Worm (Caenorhabditis elegans): ENCODE data around the gene F36H9.4.
A peak's percentile ranks its signal among the peaks of the same experiment; 100 is the strongest.

F36H9.4 gene

DNA sequence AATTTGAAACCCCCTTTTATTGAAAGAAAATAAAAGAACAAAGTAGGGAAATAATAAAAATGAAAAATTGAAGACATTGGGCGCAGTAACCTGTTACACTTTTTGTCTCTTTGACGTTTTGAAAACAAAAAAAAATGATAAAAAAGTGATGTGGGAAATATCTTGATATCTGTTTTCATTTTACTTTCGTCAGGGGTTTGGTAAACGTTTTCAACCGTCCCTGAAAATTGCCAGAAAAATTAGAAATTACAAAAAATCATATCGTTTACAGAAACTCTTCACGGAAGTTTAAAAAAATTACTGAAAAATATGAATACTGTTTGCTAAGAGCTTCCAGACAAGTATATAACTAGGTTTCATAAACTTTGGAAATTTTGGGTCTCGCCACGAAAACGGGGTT is at the start of gene F36H9.4:
Gene F36H9.4 (minus strand): TSS at position 101 of the 400 bp plus-strand sequence.
- no peak for TF ChIP-seq elt-1 (tag; optimal IDR thresholded peaks at IDR 0.05; ENCODE audit: borderline replicate concordance, insufficient read depth)
- no peak for TF ChIP-seq M03D4.4 (tag; optimal IDR thresholded peaks at IDR 0.05)
- no peak for TF ChIP-seq elt-3 (tag; optimal IDR thresholded peaks at IDR 0.05)
- no peak for TF ChIP-seq snpc-4 (tag; optimal IDR thresholded peaks at IDR 0.05)
- no peak for TF ChIP-seq hlh-1 (tag; optimal IDR thresholded peaks at IDR 0.05)
- TF ChIP-seq nhr-12 (tag; optimal IDR thresholded peaks at IDR 0.05) = no peak
- no peak for TF ChIP-seq ceh-43 (GFP tag; optimal IDR thresholded peaks at IDR 0.05)
- no peak for TF ChIP-seq drap-1 (GFP tag; optimal IDR thresholded peaks at IDR 0.05)

DNA sequence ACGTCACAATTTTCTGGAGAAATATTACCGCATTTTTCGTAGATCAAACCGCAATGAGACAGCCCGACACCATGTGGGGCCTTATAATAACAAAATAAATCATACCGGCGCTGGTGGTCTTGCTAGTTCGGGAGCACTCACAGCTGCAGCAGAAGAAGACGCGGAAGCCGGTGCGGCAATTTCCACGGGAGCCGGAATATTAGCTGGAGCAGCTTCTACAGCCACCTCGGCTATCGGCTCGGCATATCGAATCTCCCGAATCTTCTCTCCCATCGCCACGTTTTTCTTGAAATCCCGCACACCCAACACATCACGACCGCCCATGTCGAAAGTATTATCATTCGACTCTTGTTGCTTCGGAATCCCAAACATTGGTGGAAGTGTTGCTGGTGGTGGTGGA is 45.5 kb upstream of the F36H9.4 start:
- TF ChIP-seq mab-5 (tag; optimal IDR thresholded peaks at IDR 0.05) (no peak), hlh-1 (tag; optimal IDR thresholded peaks at IDR 0.05) (no peak), bed-3 (GFP tag; optimal IDR thresholded peaks at IDR 0.05) (no peak), pha-4 (tag; optimal IDR thresholded peaks at IDR 0.05) (no peak), sem-2 (GFP tag; optimal IDR thresholded peaks at IDR 0.05) (no peak), nhr-76 (tag; optimal IDR thresholded peaks at IDR 0.05) (no peak), unc-62 (GFP tag; optimal IDR thresholded peaks at IDR 0.05) (no peak), nhr-237 (tag; optimal IDR thresholded peaks at IDR 0.05) (no peak), snpc-4 (tag; optimal IDR thresholded peaks at IDR 0.05) (no peak), elt-1 (tag; optimal IDR thresholded peaks at IDR 0.05; ENCODE audit: borderline replicate concordance, insufficient read depth) (no peak), lin-32 (GFP tag; optimal IDR thresholded peaks at IDR 0.05) (no peak), unc-39 (tag; optimal IDR thresholded peaks at IDR 0.05) (no peak), ces-1 (GFP tag; optimal IDR thresholded peaks at IDR 0.05) (no peak), mls-2 (tag; optimal IDR thresholded peaks at IDR 0.05) (no peak), ceh-39 (tag; optimal IDR thresholded peaks at IDR 0.05) (no peak), ztf-11 (tag; optimal IDR thresholded peaks at IDR 0.05) (no peak), flh-1 (GFP tag; optimal IDR thresholded peaks at IDR 0.05) (no peak), elt-3 (tag; optimal IDR thresholded peaks at IDR 0.05) (no peak)

DNA sequence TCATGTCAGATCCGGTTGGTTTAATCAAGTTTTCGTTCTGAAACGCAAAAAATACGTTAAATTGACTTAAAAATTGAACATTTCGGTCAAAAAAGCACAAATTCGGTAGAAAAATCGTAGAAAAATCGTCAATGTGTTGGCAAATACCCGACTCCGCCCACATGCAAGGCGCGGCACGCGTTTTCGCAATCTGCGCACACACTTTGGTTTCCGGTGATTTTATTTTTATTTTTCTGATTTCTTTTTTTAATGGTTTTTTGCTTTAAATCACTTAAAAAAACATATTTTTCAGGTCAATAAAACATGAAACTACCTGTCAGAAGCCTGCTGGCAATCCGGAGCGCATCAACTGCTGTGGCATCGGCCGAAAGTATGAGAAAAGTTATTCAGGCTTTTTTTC is 42.3 kb upstream of the F36H9.4 start, which contains the start of the genes gly-7 and mrpl-39:
Gene gly-7 (minus strand): TSS at position 37 of the 400 bp plus-strand sequence.
Gene mrpl-39 (plus strand): TSS at position 293 of the 400 bp plus-strand sequence.
- TF ChIP-seq lsy-2 (tag; optimal IDR thresholded peaks at IDR 0.05) (no peak), nhr-12 (tag; optimal IDR thresholded peaks at IDR 0.05) (no peak), lin-13 (tag; optimal IDR thresholded peaks at IDR 0.05) (no peak), unc-39 (tag; optimal IDR thresholded peaks at IDR 0.05) (no peak), cnd-1 (tag; optimal IDR thresholded peaks at IDR 0.05) (no peak), sptf-1 (tag; optimal IDR thresholded peaks at IDR 0.05) (peak; percentile 73), ces-1 (GFP tag; optimal IDR thresholded peaks at IDR 0.05) (no peak), nhr-237 (tag; optimal IDR thresholded peaks at IDR 0.05) (peak; percentile 5), nhr-28 (tag; optimal IDR thresholded peaks at IDR 0.05) (no peak), mab-5 (tag; optimal IDR thresholded peaks at IDR 0.05) (no peak), nhr-76 (tag; optimal IDR thresholded peaks at IDR 0.05) (no peak), mls-2 (tag; optimal IDR thresholded peaks at IDR 0.05) (peak; percentile 29), ztf-11 (tag; optimal IDR thresholded peaks at IDR 0.05) (no peak), snpc-4 (tag; optimal IDR thresholded peaks at IDR 0.05) (no peak), mep-1 (tag; optimal IDR thresholded peaks at IDR 0.05) (peak; percentile 5), nhr-2 (tag; optimal IDR thresholded peaks at IDR 0.05) (no peak), tbx-8 (GFP tag; optimal IDR thresholded peaks at IDR 0.05) (no peak), pha-4 (tag; optimal IDR thresholded peaks at IDR 0.05) (no peak), bed-3 (GFP tag; optimal IDR thresholded peaks at IDR 0.05) (peak; percentile 17), hlh-1 (tag; optimal IDR thresholded peaks at IDR 0.05) (peak; percentile 40), blmp-1 (tag; optimal IDR thresholded peaks at IDR 0.05) (peak; percentile 29), sem-2 (GFP tag; optimal IDR thresholded peaks at IDR 0.05) (no peak), elt-1 (tag; optimal IDR thresholded peaks at IDR 0.05; ENCODE audit: borderline replicate concordance, insufficient read depth) (no peak), ceh-43 (GFP tag; optimal IDR thresholded peaks at IDR 0.05) (no peak), ceh-83 (GFP tag; optimal IDR thresholded peaks at IDR 0.05) (no peak), elt-3 (tag; optimal IDR thresholded peaks at IDR 0.05) (no peak), ceh-39 (tag; optimal IDR thresholded peaks at IDR 0.05) (no peak), lin-32 (GFP tag; optimal IDR thresholded peaks at IDR 0.05) (no peak), ham-2 (GFP tag; optimal IDR thresholded peaks at IDR 0.05) (peak; percentile 14), M03D4.4 (tag; optimal IDR thresholded peaks at IDR 0.05) (peak; percentile 48), unc-120 (tag; optimal IDR thresholded peaks at IDR 0.05; ENCODE audit: poor library complexity, severe bottlenecking) (peak; percentile 14), flh-1 (GFP tag; optimal IDR thresholded peaks at IDR 0.05) (no peak), unc-62 (GFP tag; optimal IDR thresholded peaks at IDR 0.05) (no peak), drap-1 (GFP tag; optimal IDR thresholded peaks at IDR 0.05) (peak; percentile 31)

All from whole organism, mixed stage, embryonic.